Fruit fly (Drosophila melanogaster): ENCODE data around the gene CG9555.

The CG9555 gene

dm6 chr2L:8956336-8956726, 35.2 kb upstream of the CG9555 start:
- TF ChIP-seq Sin3A (optimal IDR thresholded peaks at IDR 0.05): no peak
- no peak for TF ChIP-seq h (optimal IDR thresholded peaks at IDR 0.05)
- no peak for TF ChIP-seq ttk (optimal IDR thresholded peaks at IDR 0.05)
- no peak for TF ChIP-seq psq (optimal IDR thresholded peaks at IDR 0.05)
- TF ChIP-seq insv (optimal IDR thresholded peaks at IDR 0.05): no peak
- no peak for TF ChIP-seq Myc (optimal IDR thresholded peaks at IDR 0.05)

dm6 chr2L:8957152-8957551, 34.4 kb upstream of the CG9555 start:
- TF ChIP-seq ttk (optimal IDR thresholded peaks at IDR 0.05) (no peak), Sin3A (optimal IDR thresholded peaks at IDR 0.05) (no peak), h (optimal IDR thresholded peaks at IDR 0.05) (no peak), Myc (optimal IDR thresholded peaks at IDR 0.05) (no peak), insv (optimal IDR thresholded peaks at IDR 0.05) (no peak)

- TF ChIP-seq ttk (optimal IDR thresholded peaks at IDR 0.05): no peak
- no peak for TF ChIP-seq h (optimal IDR thresholded peaks at IDR 0.05)
- TF ChIP-seq Sin3A (optimal IDR thresholded peaks at IDR 0.05): no peak
- no peak for TF ChIP-seq Myc (optimal IDR thresholded peaks at IDR 0.05)
- no peak for TF ChIP-seq insv (optimal IDR thresholded peaks at IDR 0.05)
- no peak for TF ChIP-seq psq (optimal IDR thresholded peaks at IDR 0.05)
Measured at dm6 chr2L:8958046-8958497, 33.5 kb upstream of the CG9555 start.

- no peak for TF ChIP-seq h (optimal IDR thresholded peaks at IDR 0.05)
- TF ChIP-seq Myc (optimal IDR thresholded peaks at IDR 0.05): no peak
- no peak for TF ChIP-seq psq (optimal IDR thresholded peaks at IDR 0.05)
- no peak for TF ChIP-seq ttk (optimal IDR thresholded peaks at IDR 0.05)
- no peak for TF ChIP-seq Sin3A (optimal IDR thresholded peaks at IDR 0.05)
- TF ChIP-seq insv (optimal IDR thresholded peaks at IDR 0.05): no peak
Measured at dm6 chr2L:8959001-8959461, 32.5 kb upstream of the CG9555 start, which contains the start of gene CG31886. Gene CG31886 (minus strand): TSS chr2L:8959051.

dm6 chr2L:8962254-8962653, 29.3 kb upstream of the CG9555 start, which contains the start of the genes CG9525 and CG32985:
Gene CG9525 (minus strand): TSS chr2L:8962354.
Gene CG32985 (plus strand): TSS chr2L:8962533.
- TF ChIP-seq psq (optimal IDR thresholded peaks at IDR 0.05): no peak
- no peak for TF ChIP-seq insv (optimal IDR thresholded peaks at IDR 0.05)
- no peak for TF ChIP-seq h (optimal IDR thresholded peaks at IDR 0.05)
- no peak for TF ChIP-seq Sin3A (optimal IDR thresholded peaks at IDR 0.05)
- TF ChIP-seq ttk (optimal IDR thresholded peaks at IDR 0.05): no peak
- no peak for TF ChIP-seq Myc (optimal IDR thresholded peaks at IDR 0.05)

dm6 chr2L:8964657-8965056, 26.9 kb upstream of the CG9555 start, which contains the start of gene CG32984:
Gene CG32984 (plus strand): TSS chr2L:8964957.
- TF ChIP-seq h (optimal IDR thresholded peaks at IDR 0.05): no peak

dm6 chr2L:8967235-8967634, 24.3 kb upstream of the CG9555 start, which contains the start of gene CG18088:
Gene CG18088 (plus strand): TSS chr2L:8967535.
- TF ChIP-seq Sin3A (optimal IDR thresholded peaks at IDR 0.05) (no peak), psq (optimal IDR thresholded peaks at IDR 0.05) (no peak), insv (optimal IDR thresholded peaks at IDR 0.05) (no peak)

- TF ChIP-seq h (optimal IDR thresholded peaks at IDR 0.05) (no peak), Sin3A (optimal IDR thresholded peaks at IDR 0.05) (no peak), ttk (optimal IDR thresholded peaks at IDR 0.05) (no peak), psq (optimal IDR thresholded peaks at IDR 0.05) (no peak), insv (optimal IDR thresholded peaks at IDR 0.05) (no peak), Myc (optimal IDR thresholded peaks at IDR 0.05) (no peak)
Measured at dm6 chr2L:8972905-8973304, 18.6 kb upstream of the CG9555 start.

- TF ChIP-seq Sin3A (optimal IDR thresholded peaks at IDR 0.05) (no peak), psq (optimal IDR thresholded peaks at IDR 0.05) (no peak), insv (optimal IDR thresholded peaks at IDR 0.05) (no peak), h (optimal IDR thresholded peaks at IDR 0.05) (no peak), Myc (optimal IDR thresholded peaks at IDR 0.05) (no peak), ttk (optimal IDR thresholded peaks at IDR 0.05) (no peak)
Measured at dm6 chr2L:8974506-8974905, 17.0 kb upstream of the CG9555 start.

dm6 chr2L:8975328-8975727, 16.2 kb upstream of the CG9555 start, which contains the start of gene CG9541:
Gene CG9541 (minus strand): TSS chr2L:8975428.
- TF ChIP-seq h (optimal IDR thresholded peaks at IDR 0.05): no peak
- TF ChIP-seq insv (optimal IDR thresholded peaks at IDR 0.05): no peak
- no peak for TF ChIP-seq psq (optimal IDR thresholded peaks at IDR 0.05)
- TF ChIP-seq Myc (optimal IDR thresholded peaks at IDR 0.05): no peak
- TF ChIP-seq ttk (optimal IDR thresholded peaks at IDR 0.05): no peak
- TF ChIP-seq Sin3A (optimal IDR thresholded peaks at IDR 0.05): no peak

dm6 chr2L:8980359-8980758, 11.2 kb upstream of the CG9555 start, which contains the start of gene CG18662:
Gene CG18662 (plus strand): TSS chr2L:8980659.
- TF ChIP-seq h (optimal IDR thresholded peaks at IDR 0.05): no peak
- TF ChIP-seq Myc (optimal IDR thresholded peaks at IDR 0.05): no peak
- TF ChIP-seq insv (optimal IDR thresholded peaks at IDR 0.05): no peak
- TF ChIP-seq ttk (optimal IDR thresholded peaks at IDR 0.05): no peak
- no peak for TF ChIP-seq psq (optimal IDR thresholded peaks at IDR 0.05)
- no peak for TF ChIP-seq Sin3A (optimal IDR thresholded peaks at IDR 0.05)

dm6 chr2L:8982584-8983302, 8.8 kb upstream of the CG9555 start:
- TF ChIP-seq Sin3A (optimal IDR thresholded peaks at IDR 0.05): no peak
- no peak for TF ChIP-seq psq (optimal IDR thresholded peaks at IDR 0.05)

Data from Kc167 (cell line).